Fruit fly (Drosophila melanogaster): ENCODE results near the gene CG8087.

Gene CG8087

DNA sequence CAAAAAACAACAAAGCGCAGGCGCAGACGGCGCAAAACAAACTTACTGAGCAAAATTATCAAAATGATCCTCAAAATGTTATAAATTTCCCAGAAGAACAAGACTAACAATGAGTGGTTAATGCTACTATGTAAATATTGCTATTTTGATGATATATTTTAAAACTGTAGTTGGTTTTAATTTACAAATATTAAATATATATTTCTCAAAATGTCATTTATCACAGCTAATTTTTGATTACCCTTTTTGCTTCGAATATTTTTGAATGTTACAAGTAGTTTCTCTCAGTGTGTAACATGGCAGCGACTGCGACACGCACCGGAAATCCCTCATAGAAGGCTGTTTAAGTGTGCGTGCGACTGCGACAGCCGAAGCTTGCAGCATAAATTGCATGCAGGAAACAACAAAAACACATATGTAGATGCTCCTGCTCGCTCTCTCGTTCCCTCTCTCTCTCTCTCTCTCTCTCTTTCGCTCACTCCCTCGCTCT is 33.4 kb upstream of the CG8087 start (continued):
- no peak for TF ChIP-seq NC2α (GFP tag; optimal IDR thresholded peaks at IDR 0.05)
- TF ChIP-seq salm (tag; optimal IDR thresholded peaks at IDR 0.05), result no peak
- no peak for TF ChIP-seq NC2β (GFP tag; optimal IDR thresholded peaks at IDR 0.05)
- TF ChIP-seq TFAM (GFP tag; optimal IDR thresholded peaks at IDR 0.05), result no peak
- no peak for TF ChIP-seq CG15601 (tag; optimal IDR thresholded peaks at IDR 0.05)
- TF ChIP-seq B-H2 (GFP tag; optimal IDR thresholded peaks at IDR 0.05), result no peak
- no peak for TF ChIP-seq H2.0 (GFP tag; IDR thresholded peaks at IDR 0.05)
- no peak for TF ChIP-seq Lim3 (GFP tag; IDR thresholded peaks at IDR 0.05)
- no peak for TF ChIP-seq mirr (GFP tag; optimal IDR thresholded peaks at IDR 0.05)
- TF ChIP-seq fru (optimal IDR thresholded peaks at IDR 0.05), result no peak
- no peak for TF ChIP-seq CG31388 (GFP tag; optimal IDR thresholded peaks at IDR 0.05)
- no peak for TF ChIP-seq Scr (GFP tag; IDR thresholded peaks at IDR 0.05; ENCODE audit: partially characterized antibody)
- TF ChIP-seq z (GFP tag; IDR thresholded peaks at IDR 0.05), result no peak
- no peak for TF ChIP-seq Atf3 (GFP tag; optimal IDR thresholded peaks at IDR 0.05)
- TF ChIP-seq Lhr (GFP tag; optimal IDR thresholded peaks at IDR 0.05), result peak; percentile 27
- no peak for TF ChIP-seq HmgD (GFP tag; optimal IDR thresholded peaks at IDR 0.05)
- no peak for TF ChIP-seq CG11398 (GFP tag; optimal IDR thresholded peaks at IDR 0.05)
- peak; percentile 52 for TF ChIP-seq CG9727 (GFP tag; optimal IDR thresholded peaks at IDR 0.05)
- TF ChIP-seq Vsx1 (GFP tag; optimal IDR thresholded peaks at IDR 0.05), result no peak
- TF ChIP-seq schlank (tag; optimal IDR thresholded peaks at IDR 0.05), result no peak
- TF ChIP-seq CG1832 (GFP tag; optimal IDR thresholded peaks at IDR 0.05), result peak; percentile 51
- TF ChIP-seq Pdp1 (GFP tag; optimal IDR thresholded peaks at IDR 0.05), result no peak
- TF ChIP-seq sd (tag; optimal IDR thresholded peaks at IDR 0.05), result no peak
- no peak for TF ChIP-seq Dbx (GFP tag; IDR thresholded peaks at IDR 0.05)
- peak; percentile 55 for TF ChIP-seq Sox102F (GFP tag; optimal IDR thresholded peaks at IDR 0.05)
- 0 out of 2 replicates have a peak, but pooled peaks have one; percentile 11 for TF ChIP-seq E2f2 (GFP tag; IDR thresholded peaks at IDR 0.05)
- TF ChIP-seq usp (GFP tag; optimal IDR thresholded peaks at IDR 0.05), result no peak
- TF ChIP-seq HLH3B (GFP tag; IDR thresholded peaks at IDR 0.05), result peak; percentile 37; the same call in 1 of the 2 replicates
- no peak for TF ChIP-seq ttk (GFP tag; IDR thresholded peaks at IDR 0.05)
- peak; percentile 53 for TF ChIP-seq CG4424 (GFP tag; optimal IDR thresholded peaks at IDR 0.05)
- TF ChIP-seq Atf6 (GFP tag; IDR thresholded peaks at IDR 0.05), result no peak
- TF ChIP-seq CG4854 (GFP tag; optimal IDR thresholded peaks at IDR 0.05), result no peak
- TF ChIP-seq CG42726 (GFP tag; IDR thresholded peaks at IDR 0.05; ENCODE audit: partially characterized antibody), result no peak
- TF ChIP-seq GATAe (GFP tag; conservative IDR thresholded peaks at IDR 0.05), result no peak
- no peak for TF ChIP-seq gsb (GFP tag; IDR thresholded peaks at IDR 0.05)
- no peak for TF ChIP-seq CG5953 (GFP tag; IDR thresholded peaks at IDR 0.05)
- no peak for TF ChIP-seq bigmax (GFP tag; optimal IDR thresholded peaks at IDR 0.05)
- no peak for TF ChIP-seq Tbp (GFP tag; optimal IDR thresholded peaks at IDR 0.05)
- TF ChIP-seq chm (GFP tag; IDR thresholded peaks at IDR 0.05), result 0 out of 2 replicates have a peak, but pooled peaks have one; percentile 36
- no peak for TF ChIP-seq CG14667 (GFP tag; IDR thresholded peaks at IDR 0.05)
- TF ChIP-seq CG10147 (GFP tag; optimal IDR thresholded peaks at IDR 0.05), result no peak
- no peak for TF ChIP-seq CG9215 (GFP tag; IDR thresholded peaks at IDR 0.05)
- peak in 1 of 2 experiments; percentile 64 for TF ChIP-seq bsh (GFP tag; optimal IDR thresholded peaks at IDR 0.05)
- no peak for TF ChIP-seq crc (GFP tag; optimal IDR thresholded peaks at IDR 0.05)
- TF ChIP-seq CG8388 (GFP tag; optimal IDR thresholded peaks at IDR 0.05), result peak; percentile 37
- no peak for TF ChIP-seq jigr1 (GFP tag; IDR thresholded peaks at IDR 0.05)
- no peak for TF ChIP-seq CG16863 (GFP tag; optimal IDR thresholded peaks at IDR 0.05)
- TF ChIP-seq sens-2 (GFP tag; IDR thresholded peaks at IDR 0.05), result no peak
- no peak for TF ChIP-seq Dip3 (GFP tag; optimal IDR thresholded peaks at IDR 0.05)
- peak; percentile 1 for TF ChIP-seq CG2875 (GFP tag; optimal IDR thresholded peaks at IDR 0.05)
- no peak for TF ChIP-seq dan (GFP tag; IDR thresholded peaks at IDR 0.05)
- no peak for TF ChIP-seq lov (optimal IDR thresholded peaks at IDR 0.05)
- TF ChIP-seq lov (GFP tag; IDR thresholded peaks at IDR 0.05), result no peak

Data from whole organism, embryonic.